In the genomic region with DNA sequence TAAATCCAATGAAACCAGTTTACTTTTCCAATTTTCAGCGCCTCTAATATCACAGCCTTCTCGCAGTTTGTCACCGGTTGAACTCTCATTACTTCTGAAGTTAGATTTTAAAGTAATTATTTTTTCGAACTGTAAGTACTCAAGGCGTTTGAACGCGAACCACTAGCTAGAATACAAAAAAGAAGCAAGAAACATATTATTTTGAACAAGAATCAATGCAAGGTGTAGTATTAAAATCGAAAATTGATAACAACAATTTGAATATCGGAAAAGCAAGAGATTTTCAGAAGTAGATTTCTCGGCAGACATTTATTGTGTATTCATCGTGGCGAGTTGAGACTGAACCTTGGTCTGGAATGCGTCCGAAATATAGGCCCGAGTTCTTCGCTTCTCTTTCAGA, we compare ENCODE assay signal across 3 worm cellular contexts.
A peak's percentile ranks its signal among the peaks of the same experiment; 100 is the strongest.
TF ChIP-seq lines count a peak whose summit lies in the region.

Gene exos-9 (minus strand): TSS at position 101 of the 400 bp plus-strand sequence.

TF ChIP-seq in whole organism, L2 larva, 48 proteins besides CTCF, POLR2A, EP300 and RAD21:
- no peak for TF ChIP-seq unc-39 (tag; optimal IDR thresholded peaks at IDR 0.05; lab: Kevin White, UChicago)
- no peak for TF ChIP-seq elt-3 (tag; optimal IDR thresholded peaks at IDR 0.05; lab: Kevin White, UChicago)
- no peak for TF ChIP-seq ztf-11 (tag; optimal IDR thresholded peaks at IDR 0.05; lab: Kevin White, UChicago)
- TF ChIP-seq ama-1 (optimal IDR thresholded peaks at IDR 0.05; lab: Kevin White, UChicago), result peak; percentile 8
- TF ChIP-seq mbf-1 (tag; optimal IDR thresholded peaks at IDR 0.05; lab: Kevin White, UChicago), result no peak

TF ChIP-seq in whole organism, L4 larva, 104 proteins besides CTCF, POLR2A, EP300 and RAD21:
- TF ChIP-seq jun-1 (tag; optimal IDR thresholded peaks at IDR 0.05; lab: Kevin White, UChicago) (no peak), aha-1 (tag; lab: Kevin White, UChicago) (peak; percentile 31)

TF ChIP-seq in whole organism, young adult, 124 proteins besides CTCF, POLR2A, EP300 and RAD21:
- peak; percentile 2 for TF ChIP-seq lin-54 (GFP tag; optimal IDR thresholded peaks at IDR 0.05; lab: Kevin White, UChicago)
- TF ChIP-seq snpc-4 (GFP tag; optimal IDR thresholded peaks at IDR 0.05; lab: Kevin White, UChicago), result no peak
- TF ChIP-seq snpc-4 (tag; optimal IDR thresholded peaks at IDR 0.05; lab: Kevin White, UChicago), result peak in 1 of 4 experiments; percentile 19
- TF ChIP-seq ceh-27 (GFP tag; optimal IDR thresholded peaks at IDR 0.05; lab: Kevin White, UChicago), result no peak
- TF ChIP-seq ztf-3 (GFP tag; optimal IDR thresholded peaks at IDR 0.05; lab: Kevin White, UChicago), result no peak
- TF ChIP-seq repo-1 (tag; optimal IDR thresholded peaks at IDR 0.05; lab: Kevin White, UChicago), result no peak
- no peak for TF ChIP-seq Y79H2A.3 (GFP tag; conservative IDR thresholded peaks at IDR 0.05; lab: Robert Waterston, UW)
